Fruit fly (Drosophila melanogaster): Measurements from ENCODE around the gene CG6321.
A peak's percentile ranks its signal among the peaks of the same experiment; 100 is the strongest.

CG6321 gene

dm6 chr3L:11093046-11093520, 32.1 kb upstream of the CG6321 start, which contains the start of gene JIL-1 (continued):
- TF ChIP-seq BtbVII (GFP tag; optimal IDR thresholded peaks at IDR 0.05) (peak; percentile 39), CG32532 (GFP tag; IDR thresholded peaks at IDR 0.05) (peak; percentile 88), CG17359 (tag; optimal IDR thresholded peaks at IDR 0.05) (peak; percentile 62), scrt (GFP tag; optimal IDR thresholded peaks at IDR 0.05) (no peak), CG7271 (tag; optimal IDR thresholded peaks at IDR 0.05) (no peak), Spps (tag; optimal IDR thresholded peaks at IDR 0.05) (no peak), Fer1 (GFP tag; optimal IDR thresholded peaks at IDR 0.05) (peak; percentile 60), nau (GFP tag; optimal IDR thresholded peaks at IDR 0.05) (no peak), jumu (GFP tag; optimal IDR thresholded peaks at IDR 0.05) (peak; percentile 35), Bdp1 (GFP tag; optimal IDR thresholded peaks at IDR 0.05) (peak; percentile 15), usp (GFP tag; optimal IDR thresholded peaks at IDR 0.05) (no peak), aop (GFP tag; IDR thresholded peaks at IDR 0.05) (0 out of 2 replicates have a peak, but pooled peaks have one; percentile 39), sug (tag; optimal IDR thresholded peaks at IDR 0.05) (peak; percentile 67), pum (GFP tag; optimal IDR thresholded peaks at IDR 0.05) (peak; percentile 1), CG8089 (GFP tag; optimal IDR thresholded peaks at IDR 0.05) (no peak), B-H1 (GFP tag; IDR thresholded peaks at IDR 0.05) (no peak), Bteb2 (GFP tag; optimal IDR thresholded peaks at IDR 0.05) (peak; percentile 18), tll (GFP tag; optimal IDR thresholded peaks at IDR 0.05) (no peak), croc (GFP tag; conservative IDR thresholded peaks at IDR 0.05) (peak; percentile 54; the same call in 2 of the 3 replicates), Hr39 (optimal IDR thresholded peaks at IDR 0.05) (no peak), CG4820 (GFP tag; optimal IDR thresholded peaks at IDR 0.05) (peak; percentile 52), CG18011 (GFP tag; optimal IDR thresholded peaks at IDR 0.05) (peak; percentile 39), Nf-YA (GFP tag; IDR thresholded peaks at IDR 0.05) (peak; percentile 9; the same call in 1 of the 2 replicates), gem (tag; optimal IDR thresholded peaks at IDR 0.05) (peak; percentile 59), toy (GFP tag; IDR thresholded peaks at IDR 0.05) (peak; percentile 43; the same call in 1 of the 2 replicates), Taf1 (GFP tag; IDR thresholded peaks at IDR 0.05) (peak; percentile 45; the same call in 1 of the 2 replicates), Aef1 (GFP tag; IDR thresholded peaks at IDR 0.05) (peak; percentile 47), otp (GFP tag; IDR thresholded peaks at IDR 0.05) (0 out of 3 replicates have a peak, but pooled peaks have one; percentile 11), mam (GFP tag; optimal IDR thresholded peaks at IDR 0.05) (peak; percentile 64), CG18619 (GFP tag; optimal IDR thresholded peaks at IDR 0.05) (peak; percentile 41), gcm2 (GFP tag; optimal IDR thresholded peaks at IDR 0.05) (no peak), CG7372 (GFP tag; IDR thresholded peaks at IDR 0.05) (peak; percentile 48; the same call in 1 of the 2 replicates), crc (GFP tag; optimal IDR thresholded peaks at IDR 0.05) (no peak), dysf (GFP tag; IDR thresholded peaks at IDR 0.05) (peak; percentile 75), CG34422 (GFP tag; IDR thresholded peaks at IDR 0.05) (peak; percentile 81), CG18476 (GFP tag; optimal IDR thresholded peaks at IDR 0.05) (peak; percentile 60), hbn (GFP tag; IDR thresholded peaks at IDR 0.05; ENCODE audit: partially characterized antibody) (peak; percentile 75), CG6765 (GFP tag; optimal IDR thresholded peaks at IDR 0.05) (peak; percentile 46), zfh1 (GFP tag; IDR thresholded peaks at IDR 0.05) (peak; percentile 85; the same call in 2 of the 3 replicates), CG7556 (GFP tag; optimal IDR thresholded peaks at IDR 0.05) (peak; percentile 27), cato (GFP tag; optimal IDR thresholded peaks at IDR 0.05; ENCODE audit: borderline replicate concordance) (peak; percentile 21), ap (GFP tag; IDR thresholded peaks at IDR 0.05) (no peak), CG17829 (tag; optimal IDR thresholded peaks at IDR 0.05) (peak; percentile 55), CG7745 (tag; optimal IDR thresholded peaks at IDR 0.05) (no peak), tup (GFP tag; optimal IDR thresholded peaks at IDR 0.05) (peak; percentile 3), CG10267 (tag; optimal IDR thresholded peaks at IDR 0.05) (peak; percentile 96), sna (GFP tag; IDR thresholded peaks at IDR 0.05; ENCODE audit: partially characterized antibody) (peak; percentile 64), CG11456 (GFP tag; IDR thresholded peaks at IDR 0.05) (peak; percentile 84), gt (GFP tag; IDR thresholded peaks at IDR 0.05) (no peak), CG11247 (GFP tag; IDR thresholded peaks at IDR 0.05) (peak; percentile 83), pb (GFP tag; optimal IDR thresholded peaks at IDR 0.05) (no peak)

Measured in whole organism, embryonic.